Fruit fly (Drosophila melanogaster) whole organism, wandering third instar larva: ENCODE data around the gene CG34355.
"Not testable (repeated sequence)": the region's sequence is repeated elsewhere in the genome, so short reads cannot be mapped to it uniquely, and the experiment has no call there.

Experiments used
- Abd-B ChIP-seq: fragments of >200 bp; optimal IDR thresholded peaks from 2 replicates; lab custom pipeline; 2017; ENCODE audit warnings: missing biosample characterization, missing genetic modification characterization
- CG32264 ChIP-seq: fragments of 200-800 bp; sonication (Bioruptor generic); optimal IDR thresholded peaks from 2 replicates; lab custom pipeline; 2016; ENCODE audit warnings: missing biosample characterization, missing genetic modification characterization
- CG9705 ChIP-seq: fragments of 200-800 bp; sonication (Bioruptor generic); optimal IDR thresholded peaks from 2 replicates; lab custom pipeline; 2018; ENCODE audit warnings: missing biosample characterization, mild to moderate bottlenecking, missing genetic modification characterization
- Dfd ChIP-seq: fragments of >200 bp; optimal IDR thresholded peaks from 2 replicates; lab custom pipeline; 2017; ENCODE audit warnings: missing biosample characterization, missing genetic modification characterization
- Dif ChIP-seq: fragments of 200-275, 200-300 bp; sonication (Bioruptor generic); optimal IDR thresholded peaks from 2 replicates; lab custom pipeline; 2018; ENCODE audit warnings: missing biosample characterization, missing genetic modification characterization; ENCODE audit not compliant: partially characterized antibody
- HLH106 ChIP-seq: fragments of 200-800 bp; optimal IDR thresholded peaks from 3 replicates; lab custom pipeline; 2019; ENCODE audit warnings: missing biosample characterization, mild to moderate bottlenecking, missing genetic modification characterization, moderate library complexity
- Hnf4 ChIP-seq: fragments of 200-800 bp; sonication (Bioruptor generic); optimal IDR thresholded peaks from 2 replicates; lab custom pipeline; 2016; ENCODE audit warnings: missing biosample characterization, mild to moderate bottlenecking, missing genetic modification characterization
- Hr83 ChIP-seq: fragments of 200-300 bp; sonication (Bioruptor generic); optimal IDR thresholded peaks from 2 replicates; lab custom pipeline; 2016; ENCODE audit warnings: missing biosample characterization, mild to moderate bottlenecking, missing genetic modification characterization, moderate library complexity; ENCODE audit not compliant: poor library complexity, severe bottlenecking
- Mio ChIP-seq: sonication (Bioruptor generic); optimal IDR thresholded peaks from 2 replicates; lab custom pipeline; 2016; ENCODE audit warnings: missing biosample characterization, missing genetic modification characterization
- N ChIP-seq: fragments of >200 bp; optimal IDR thresholded peaks from 2 replicates; lab custom pipeline; 2018; ENCODE audit warnings: missing biosample characterization, missing external identifiers, missing genetic modification characterization
- OdsH ChIP-seq: fragments of 200-800 bp; sonication (Bioruptor generic); optimal IDR thresholded peaks from 2 replicates; lab custom pipeline; 2016; ENCODE audit warnings: missing biosample characterization, mild to moderate bottlenecking, missing genetic modification characterization
- Rel ChIP-seq, 2 experiments: fragments of 200-800 bp; sonication (Bioruptor generic) in 1 of 2; optimal IDR thresholded peaks; 2 replicates in 1 of 2; 3 replicates in 1 of 2; lab custom pipeline; 2016 to 2019; ENCODE audit warnings: mild to moderate bottlenecking in 2 of 2, missing biosample characterization in 2 of 2, missing genetic modification characterization in 2 of 2, moderate library complexity in 1 of 2
- Sp1 ChIP-seq: fragments of 200-800 bp; sonication (Bioruptor generic); optimal IDR thresholded peaks from 3 replicates; lab custom pipeline; 2019; ENCODE audit warnings: missing biosample characterization, mild to moderate bottlenecking, missing genetic modification characterization, moderate library complexity
- Vsx2 ChIP-seq: fragments of 200-300, 225-300 bp; sonication (Bioruptor generic); optimal IDR thresholded peaks from 2 replicates; lab custom pipeline; 2018; ENCODE audit warnings: missing biosample characterization, missing genetic modification characterization; ENCODE audit not compliant: partially characterized antibody
- br ChIP-seq: fragments of 200-800 bp; sonication (Bioruptor generic); optimal IDR thresholded peaks from 2 replicates; lab custom pipeline; 2016; ENCODE audit warnings: missing biosample characterization, missing genetic modification characterization
- dl ChIP-seq, 2 experiments: fragments of 175-275, 200-275 bp in 1 of 2; fragments of 200-275 bp in 1 of 2; sonication (Bioruptor generic); optimal IDR thresholded peaks; lab custom pipeline; 2018; ENCODE audit warnings: mild to moderate bottlenecking in 2 of 2, missing biosample characterization in 2 of 2, missing genetic modification characterization in 2 of 2, moderate library complexity in 2 of 2; ENCODE audit not compliant: partially characterized antibody in 2 of 2, insufficient read depth in 1 of 2
- dmrt93B ChIP-seq: fragments of 200-800 bp; sonication (Bioruptor generic); optimal IDR thresholded peaks from 2 replicates; lab custom pipeline; 2018; ENCODE audit warnings: missing biosample characterization, mild to moderate bottlenecking, missing genetic modification characterization
- ey ChIP-seq: fragments of 200-800 bp; sonication (Bioruptor generic); optimal IDR thresholded peaks from 2 replicates; lab custom pipeline; 2016; ENCODE audit warnings: missing biosample characterization, missing genetic modification characterization
- foxo ChIP-seq, 2 experiments: fragments of 200-800 bp; sonication (Bioruptor generic); optimal IDR thresholded peaks; 2 replicates in 1 of 2; 3 replicates in 1 of 2; lab custom pipeline; 2016 to 2017; ENCODE audit warnings: missing biosample characterization in 2 of 2, missing genetic modification characterization in 2 of 2
- fru ChIP-seq: fragments of 200-800 bp; sonication (Bioruptor generic); optimal IDR thresholded peaks from 3 replicates; lab custom pipeline; 2016; ENCODE audit warnings: missing biosample characterization, mild to moderate bottlenecking, missing genetic modification characterization
- h ChIP-seq: fragments of 200-800 bp; sonication (Bioruptor generic); optimal IDR thresholded peaks from 3 replicates; lab custom pipeline; 2016; ENCODE audit warnings: missing biosample characterization, mild to moderate bottlenecking, missing genetic modification characterization
- jim ChIP-seq: fragments of 175-275, 200-325 bp; sonication (Bioruptor generic); optimal IDR thresholded peaks from 2 replicates; lab custom pipeline; 2016; ENCODE audit warnings: missing biosample characterization, mild to moderate bottlenecking, missing genetic modification characterization
- pan ChIP-seq: fragments of >200 bp; optimal IDR thresholded peaks from 2 replicates; lab custom pipeline; 2017
- psq ChIP-seq: fragments of 200-800 bp; sonication (Bioruptor generic); optimal IDR thresholded peaks from 3 replicates; lab custom pipeline; 2017; ENCODE audit warnings: missing biosample characterization, mild to moderate bottlenecking, missing genetic modification characterization, moderate library complexity
- rgr ChIP-seq: fragments of 200-800 bp; sonication (Bioruptor generic); optimal IDR thresholded peaks from 3 replicates; lab custom pipeline; 2016; ENCODE audit warnings: missing biosample characterization, mild to moderate bottlenecking, missing genetic modification characterization
- sage ChIP-seq: fragments of 200-800 bp; sonication (Bioruptor generic); optimal IDR thresholded peaks from 2 replicates; lab custom pipeline; 2016; ENCODE audit warnings: missing biosample characterization, mild to moderate bottlenecking, missing genetic modification characterization
- sv ChIP-seq: fragments of 200-800 bp; sonication (Bioruptor generic); optimal IDR thresholded peaks from 3 replicates; lab custom pipeline; 2016; ENCODE audit warnings: missing biosample characterization, missing genetic modification characterization
- woc ChIP-seq: sonication (Bioruptor generic); optimal IDR thresholded peaks from 2 replicates; lab custom pipeline; 2016; ENCODE audit warnings: missing biosample characterization, mild to moderate bottlenecking, missing genetic modification characterization

The CG34355 gene

DNA sequence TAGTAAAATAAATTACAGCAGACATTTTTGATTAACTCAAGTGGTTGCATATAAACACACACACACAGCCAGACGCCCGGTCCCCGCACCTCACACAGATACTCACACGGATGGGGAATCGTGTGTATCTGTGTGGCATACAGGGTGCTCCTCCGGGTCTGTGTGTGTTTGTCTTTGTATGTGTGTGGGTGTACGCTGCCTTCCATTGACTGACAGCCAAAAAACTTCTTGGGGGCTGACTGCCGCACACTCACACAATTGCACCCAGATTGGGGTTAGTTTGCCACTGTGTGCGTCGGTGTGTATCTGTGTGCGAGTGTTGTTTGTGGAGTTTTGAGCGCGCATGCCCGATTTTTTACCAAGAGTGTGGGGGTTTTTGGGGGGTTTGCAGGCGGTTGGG is 42.4 kb downstream of the CG34355 start:
- TF ChIP-seq Vsx2 (no peak), Sp1 (GFP tag; lab: Kevin White, UChicago) (no peak)

DNA sequence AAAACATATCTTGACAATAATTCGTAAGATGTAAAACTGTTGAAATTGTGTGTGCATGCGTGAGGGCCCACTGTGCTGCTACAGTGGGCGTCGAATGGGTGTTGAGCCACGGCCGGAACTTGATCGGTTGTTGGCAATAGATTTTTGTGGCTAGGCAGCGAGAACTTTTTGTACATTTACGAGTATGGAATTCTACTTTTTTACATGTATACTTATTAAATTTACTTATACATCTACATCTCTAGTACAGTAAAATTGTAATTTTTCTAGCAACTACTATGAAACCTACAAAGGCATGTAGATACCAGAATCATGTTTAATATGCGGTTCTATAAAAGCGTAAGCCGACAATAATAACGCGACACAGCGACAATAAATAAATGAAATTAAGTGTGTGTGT is 45.9 kb downstream of the CG34355 start:
- TF ChIP-seq jim (GFP tag; lab: Kevin White, UChicago) (no peak), Dfd (GFP tag; lab: Kevin White, UChicago) (no peak), rgr (no peak), pan (lab: Kevin White, UChicago) (no peak), Mio (no peak), br (GFP tag; lab: Kevin White, UChicago) (no peak), psq (no peak)

DNA sequence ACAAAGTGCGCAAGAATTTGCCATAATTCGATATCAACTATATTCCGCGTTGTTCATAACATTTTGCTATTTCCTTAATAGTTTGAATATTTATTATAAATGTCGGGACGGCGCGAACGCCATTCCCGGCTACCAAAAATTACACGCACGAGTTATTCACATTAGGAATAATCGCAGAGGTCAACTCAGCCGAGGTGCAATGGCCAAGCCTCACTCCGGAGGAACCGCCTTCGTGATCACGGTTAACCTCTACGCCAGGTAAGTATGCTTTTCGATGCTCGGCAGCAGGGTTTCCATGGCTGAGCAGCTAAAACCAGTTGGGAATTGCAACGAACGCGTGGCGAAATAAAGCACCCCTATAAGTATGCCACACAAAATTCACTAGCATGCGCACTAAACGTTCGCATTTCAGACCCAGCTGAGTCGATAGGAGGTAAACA is 55.7 kb downstream of the CG34355 start:
- peak in 1 of 2 experiments; percentile 70 for TF ChIP-seq foxo (GFP tag; optimal IDR thresholded peaks at IDR 0.05; lab: Kevin White, UChicago)
- peak; percentile 67 for TF ChIP-seq rgr
- peak; percentile 8 for TF ChIP-seq CG32264 (GFP tag; lab: Kevin White, UChicago)
- TF ChIP-seq h (GFP tag; lab: Kevin White, UChicago): peak; percentile 80
- peak; percentile 72 for TF ChIP-seq br (GFP tag; lab: Kevin White, UChicago)
- peak; percentile 63 for TF ChIP-seq Hr83 (GFP tag; lab: Kevin White, UChicago)
- TF ChIP-seq woc (GFP tag; lab: Kevin White, UChicago): peak; percentile 42
- TF ChIP-seq dl (GFP tag; optimal IDR thresholded peaks at IDR 0.05; lab: Kevin White, UChicago; ENCODE audit: insufficient read depth in 1 of 2, partially characterized antibody in 2 of 2): peak in 1 of 2 experiments; percentile 10
- peak; percentile 40 for TF ChIP-seq Sp1 (GFP tag; lab: Kevin White, UChicago)
- TF ChIP-seq Hnf4: peak; percentile 83
- peak; percentile 11 for TF ChIP-seq dmrt93B (GFP tag; lab: Kevin White, UChicago)
- TF ChIP-seq OdsH (GFP tag; lab: Kevin White, UChicago): peak; percentile 59
- peak; percentile 66 for TF ChIP-seq ey (GFP tag; lab: Kevin White, UChicago)
- peak; percentile 42 for TF ChIP-seq sv (GFP tag; lab: Kevin White, UChicago)
- TF ChIP-seq fru (GFP tag; lab: Kevin White, UChicago): peak; percentile 75
- peak; percentile 52 for TF ChIP-seq psq
- TF ChIP-seq CG9705: peak; percentile 15
- not testable (repeated sequence) for TF ChIP-seq Rel (GFP tag; optimal IDR thresholded peaks at IDR 0.05; lab: Kevin White, UChicago)
- peak; percentile 52 for TF ChIP-seq Rel (tag; optimal IDR thresholded peaks at IDR 0.05; lab: Kevin White, UChicago)
- peak; percentile 28 for TF ChIP-seq Dif (GFP tag; lab: Kevin White, UChicago)
- peak; percentile 26 for TF ChIP-seq HLH106 (tag; lab: Kevin White, UChicago)
- TF ChIP-seq sage: peak; percentile 28
- TF ChIP-seq, all 38 proteins: peak for 21; not testable (repeated sequence) for 17

DNA sequence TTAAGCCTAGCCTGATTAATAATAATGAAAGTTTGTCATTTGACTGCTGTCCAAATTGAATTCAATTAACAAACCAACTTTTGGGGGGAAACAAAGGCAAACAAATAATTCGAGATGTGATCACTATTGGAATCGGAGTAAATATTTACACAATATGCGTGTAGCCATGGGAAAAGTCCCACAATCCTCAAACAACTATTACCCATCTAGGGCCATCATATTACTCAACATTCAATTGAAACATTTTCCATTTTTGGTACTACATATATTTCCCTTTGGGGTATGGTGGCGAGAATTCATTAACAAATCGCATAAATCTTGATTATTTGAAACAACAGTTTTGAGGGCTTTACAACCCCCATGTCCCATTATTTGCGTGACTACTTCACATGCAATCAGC is 63.5 kb downstream of the CG34355 start:
- TF ChIP-seq N (no peak), rgr (no peak), CG9705 (no peak), br (GFP tag; lab: Kevin White, UChicago) (no peak), CG32264 (GFP tag; lab: Kevin White, UChicago) (no peak), dmrt93B (GFP tag; lab: Kevin White, UChicago) (no peak)
- TF ChIP-seq, all 38 proteins: peak for 0

DNA sequence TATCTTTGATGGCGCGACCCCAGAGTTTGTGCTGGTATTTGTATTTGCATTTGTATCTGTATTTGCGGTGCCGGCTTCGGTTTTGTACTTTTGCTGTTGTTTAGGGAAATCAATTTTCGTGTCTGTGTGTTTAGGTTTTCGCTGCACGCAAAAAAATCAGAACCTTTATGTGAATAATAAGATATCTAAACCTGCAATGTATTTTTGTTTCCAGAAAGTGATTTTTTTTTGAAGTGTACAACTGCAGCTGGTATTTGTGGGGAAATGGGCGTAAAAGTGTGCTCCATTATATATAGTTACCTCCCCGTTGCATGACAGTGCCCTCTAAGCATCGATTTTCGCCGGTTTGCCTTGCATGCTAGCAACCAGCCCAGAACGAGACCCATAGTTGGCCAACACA is 64.2 kb downstream of the CG34355 start:
- TF ChIP-seq ey (GFP tag; lab: Kevin White, UChicago) (no peak), rgr (no peak), CG9705 (no peak), Abd-B (GFP tag; lab: Kevin White, UChicago) (no peak), Rel (GFP tag; optimal IDR thresholded peaks at IDR 0.05; lab: Kevin White, UChicago) (no peak), Rel (tag; optimal IDR thresholded peaks at IDR 0.05; lab: Kevin White, UChicago) (no peak)
